Fruit fly (Drosophila melanogaster): Measurements from ENCODE around the gene ss.

Gene ss

dm6 chr3R:16432665-16433065 is 29.2 kb upstream of the ss start, which contains the start of gene Fntb:
Fntb (plus strand) TSS chr3R:16432998.
- TF ChIP-seq psq (GFP tag; optimal IDR thresholded peaks at IDR 0.05) (peak; percentile 57), Rel (GFP tag; optimal IDR thresholded peaks at IDR 0.05) (no peak), Rel (tag; optimal IDR thresholded peaks at IDR 0.05) (peak; percentile 76), CG9705 (GFP tag; optimal IDR thresholded peaks at IDR 0.05) (peak; percentile 57), rgr (GFP tag; optimal IDR thresholded peaks at IDR 0.05) (peak; percentile 64), jim (GFP tag; optimal IDR thresholded peaks at IDR 0.05) (no peak), h (GFP tag; optimal IDR thresholded peaks at IDR 0.05) (no peak), sage (GFP tag; optimal IDR thresholded peaks at IDR 0.05) (no peak), woc (GFP tag; optimal IDR thresholded peaks at IDR 0.05) (peak; percentile 48), ey (GFP tag; optimal IDR thresholded peaks at IDR 0.05) (peak; percentile 51), N (GFP tag; optimal IDR thresholded peaks at IDR 0.05) (no peak), tai (GFP tag; optimal IDR thresholded peaks at IDR 0.05) (no peak), br (GFP tag; optimal IDR thresholded peaks at IDR 0.05) (peak; percentile 68), HLH106 (tag; optimal IDR thresholded peaks at IDR 0.05) (peak; percentile 77), Hnf4 (GFP tag; optimal IDR thresholded peaks at IDR 0.05) (no peak), GATAd (GFP tag; optimal IDR thresholded peaks at IDR 0.05) (no peak), OdsH (GFP tag; optimal IDR thresholded peaks at IDR 0.05) (peak; percentile 65), pan (optimal IDR thresholded peaks at IDR 0.05) (no peak), dsf (GFP tag; optimal IDR thresholded peaks at IDR 0.05; ENCODE audit: borderline replicate concordance) (no peak), Vsx2 (GFP tag; optimal IDR thresholded peaks at IDR 0.05; ENCODE audit: partially characterized antibody) (no peak), Sp1 (GFP tag; optimal IDR thresholded peaks at IDR 0.05) (peak; percentile 70), sv (GFP tag; optimal IDR thresholded peaks at IDR 0.05) (peak; percentile 15), Jra (GFP tag; optimal IDR thresholded peaks at IDR 0.05) (peak; percentile 51), foxo (GFP tag; optimal IDR thresholded peaks at IDR 0.05) (peak in 1 of 2 experiments; percentile 78)

dm6 chr3R:16431707-16432106 is 28.2 kb upstream of the ss start:
- peak; percentile 60 for TF ChIP-seq N (GFP tag; optimal IDR thresholded peaks at IDR 0.05)
- peak; percentile 66 for TF ChIP-seq Hnf4 (GFP tag; optimal IDR thresholded peaks at IDR 0.05)
- TF ChIP-seq Mio (GFP tag; optimal IDR thresholded peaks at IDR 0.05), result no peak
- peak in 1 of 2 experiments; percentile 20 for TF ChIP-seq foxo (GFP tag; optimal IDR thresholded peaks at IDR 0.05)
- peak; percentile 13 for TF ChIP-seq HLH106 (tag; optimal IDR thresholded peaks at IDR 0.05)
- peak; percentile 19 for TF ChIP-seq Hr83 (GFP tag; optimal IDR thresholded peaks at IDR 0.05; ENCODE audit: poor library complexity, severe bottlenecking)
- TF ChIP-seq br (GFP tag; optimal IDR thresholded peaks at IDR 0.05), result peak; percentile 25
- peak; percentile 1 for TF ChIP-seq Sp1 (GFP tag; optimal IDR thresholded peaks at IDR 0.05)
- no peak for TF ChIP-seq fru (GFP tag; optimal IDR thresholded peaks at IDR 0.05)
- peak; percentile 85 for TF ChIP-seq Myc (optimal IDR thresholded peaks at IDR 0.05)
- peak; percentile 27 for TF ChIP-seq rgr (GFP tag; optimal IDR thresholded peaks at IDR 0.05)
- TF ChIP-seq ey (GFP tag; optimal IDR thresholded peaks at IDR 0.05), result no peak
- no peak for TF ChIP-seq Dif (GFP tag; optimal IDR thresholded peaks at IDR 0.05; ENCODE audit: partially characterized antibody)
- no peak for TF ChIP-seq Rel (GFP tag; optimal IDR thresholded peaks at IDR 0.05)
- peak; percentile 6 for TF ChIP-seq Rel (tag; optimal IDR thresholded peaks at IDR 0.05)
- TF ChIP-seq tai (GFP tag; optimal IDR thresholded peaks at IDR 0.05), result no peak

dm6 chr3R:16430381-16430780 is 26.9 kb upstream of the ss start, which contains the start of gene CG31279:
CG31279 (plus strand) TSS chr3R:16430681.
- TF ChIP-seq Mio (GFP tag; optimal IDR thresholded peaks at IDR 0.05) (no peak), Hr83 (GFP tag; optimal IDR thresholded peaks at IDR 0.05; ENCODE audit: poor library complexity, severe bottlenecking) (no peak), Hr78 (GFP tag; optimal IDR thresholded peaks at IDR 0.05) (no peak), tai (GFP tag; optimal IDR thresholded peaks at IDR 0.05) (no peak), Hnf4 (GFP tag; optimal IDR thresholded peaks at IDR 0.05) (no peak), sv (GFP tag; optimal IDR thresholded peaks at IDR 0.05) (no peak), woc (GFP tag; optimal IDR thresholded peaks at IDR 0.05) (no peak), jim (GFP tag; optimal IDR thresholded peaks at IDR 0.05) (no peak), foxo (GFP tag; optimal IDR thresholded peaks at IDR 0.05) (no peak), lola (GFP tag; optimal IDR thresholded peaks at IDR 0.05) (no peak)

DNA sequence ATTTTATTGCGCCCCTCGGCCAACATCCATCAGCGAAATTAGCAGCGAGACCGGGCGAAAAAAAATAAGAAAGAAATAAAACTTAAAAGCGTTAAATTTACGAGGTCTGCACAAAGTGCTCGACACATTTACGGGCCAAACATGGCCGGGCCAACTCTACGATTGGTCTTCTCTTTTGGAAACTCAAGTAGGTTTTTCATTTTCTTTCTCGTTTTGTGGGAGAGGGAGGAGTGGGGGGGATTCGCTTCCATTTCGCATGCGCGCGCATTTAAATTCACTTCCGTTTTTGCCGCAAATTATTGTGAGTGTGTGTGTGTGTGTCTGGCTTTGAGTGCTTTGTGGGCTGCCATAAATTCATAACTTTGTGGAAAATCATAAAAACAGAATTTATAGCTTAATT is 24.0 kb upstream of the ss start:
- TF ChIP-seq dmrt93B (GFP tag; optimal IDR thresholded peaks at IDR 0.05), result no peak
- TF ChIP-seq woc (GFP tag; optimal IDR thresholded peaks at IDR 0.05), result no peak
- TF ChIP-seq fru (GFP tag; optimal IDR thresholded peaks at IDR 0.05), result no peak
- TF ChIP-seq dl (GFP tag; optimal IDR thresholded peaks at IDR 0.05; ENCODE audit: insufficient read depth in 1 of 2, partially characterized antibody in 2 of 2), result no peak
- no peak for TF ChIP-seq Sp1 (GFP tag; optimal IDR thresholded peaks at IDR 0.05)
- no peak for TF ChIP-seq N (GFP tag; optimal IDR thresholded peaks at IDR 0.05)
- TF ChIP-seq usp (GFP tag; optimal IDR thresholded peaks at IDR 0.05), result no peak
- TF ChIP-seq GATAd (GFP tag; optimal IDR thresholded peaks at IDR 0.05), result no peak
- no peak for TF ChIP-seq jim (GFP tag; optimal IDR thresholded peaks at IDR 0.05)
- no peak for TF ChIP-seq rgr (GFP tag; optimal IDR thresholded peaks at IDR 0.05)
- no peak for TF ChIP-seq Mio (GFP tag; optimal IDR thresholded peaks at IDR 0.05)
